Fruit fly (Drosophila melanogaster) Kc167 (cell line): ENCODE measurements around the gene CG12680.

ENCODE experiments used
- Myc ChIP-seq: fragments of >200 bp; optimal IDR thresholded peaks from 2 replicates; lab custom pipeline; 2017; ENCODE audit warnings: missing external identifiers
- Sin3A ChIP-seq: fragments of >200 bp; optimal IDR thresholded peaks from 2 replicates; lab custom pipeline; 2018; ENCODE audit warnings: missing external identifiers
- h ChIP-seq: fragments of >200 bp; optimal IDR thresholded peaks from 3 replicates; lab custom pipeline; 2018; ENCODE audit warnings: missing external identifiers
- insv ChIP-seq: fragments of >200 bp; optimal IDR thresholded peaks from 3 replicates; lab custom pipeline; 2018; ENCODE audit warnings: missing external identifiers
- psq ChIP-seq: fragments of >200 bp; optimal IDR thresholded peaks from 2 replicates; lab custom pipeline; 2017; ENCODE audit warnings: missing external identifiers
- ttk ChIP-seq: sonication (Bioruptor generic); optimal IDR thresholded peaks from 2 replicates; lab custom pipeline; 2017; ENCODE audit warnings: missing external identifiers

The CG12680 gene

dm6 chrX:5044433-5045110 is 47.3 kb downstream of the CG12680 start:
- TF ChIP-seq Myc (lab: Kevin White, UChicago) (no peak), ttk (lab: Kevin White, UChicago) (no peak), psq (lab: Kevin White, UChicago) (no peak), h (lab: Kevin White, UChicago) (no peak), insv (lab: Kevin White, UChicago) (no peak), Sin3A (lab: Kevin White, UChicago) (no peak)

dm6 chrX:5045158-5045557 is 47.9 kb downstream of the CG12680 start:
- TF ChIP-seq Myc (lab: Kevin White, UChicago), result no peak
- TF ChIP-seq Sin3A (lab: Kevin White, UChicago), result no peak

dm6 chrX:5046256-5046894 is 49.1 kb downstream of the CG12680 start:
- TF ChIP-seq ttk (lab: Kevin White, UChicago) (no peak), insv (lab: Kevin White, UChicago) (no peak), psq (lab: Kevin White, UChicago) (no peak), Sin3A (lab: Kevin White, UChicago) (no peak), h (lab: Kevin White, UChicago) (no peak), Myc (lab: Kevin White, UChicago) (no peak)

dm6 chrX:5046895-5047306 is 49.7 kb downstream of the CG12680 start:
- TF ChIP-seq Sin3A (lab: Kevin White, UChicago), result no peak
- no peak for TF ChIP-seq psq (lab: Kevin White, UChicago)
- no peak for TF ChIP-seq h (lab: Kevin White, UChicago)
